Worm (Caenorhabditis elegans): ENCODE data around the gene ptr-24.

The ptr-24 gene

DNA sequence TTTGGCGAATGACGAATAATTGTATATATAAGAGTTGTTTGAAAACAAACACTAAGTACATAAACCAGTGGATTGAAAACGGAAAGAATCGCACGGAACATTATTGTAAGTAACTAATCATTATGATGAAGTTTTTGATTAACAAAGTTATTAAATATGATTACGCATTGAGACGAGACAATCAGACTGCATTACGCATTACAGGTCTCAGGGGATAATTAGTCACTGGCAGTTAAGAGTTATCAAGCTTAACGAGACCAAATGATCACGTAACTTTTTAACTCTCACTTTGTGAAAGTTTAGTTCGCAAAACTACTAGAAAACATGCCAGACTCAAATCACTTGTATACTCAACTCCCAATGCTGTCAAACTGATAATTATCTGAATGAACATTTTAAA, 34.5 kb upstream of the ptr-24 start, which contains the start of gene srd-42:
Gene srd-42 (minus strand): TSS at position 101 of the 400 bp plus-strand sequence.
- TF ChIP-seq mxl-3 (GFP tag; optimal IDR thresholded peaks at IDR 0.05): no peak

DNA sequence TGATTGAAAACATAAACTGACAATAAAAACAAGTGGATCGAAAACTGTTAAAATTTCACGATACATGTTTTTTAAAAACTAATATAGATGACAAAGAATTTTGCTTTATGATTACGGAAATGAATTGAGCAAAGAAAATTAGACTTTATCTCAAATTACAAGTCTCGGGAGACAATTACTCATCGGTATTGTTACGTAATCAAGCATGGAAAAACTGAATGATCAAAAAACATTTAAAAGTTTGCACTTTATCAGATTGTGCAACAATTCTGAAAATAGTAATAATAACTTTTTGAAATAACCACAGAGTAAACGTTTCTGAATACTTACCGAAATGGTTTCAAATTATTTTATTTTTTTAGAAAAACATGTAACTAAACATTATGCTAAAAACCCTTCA, 32.0 kb upstream of the ptr-24 start, which contains the start of gene srd-43:
Gene srd-43 (minus strand): TSS at position 66 of the 400 bp plus-strand sequence.
- TF ChIP-seq nhr-10 (tag; optimal IDR thresholded peaks at IDR 0.05): no peak
- no peak for TF ChIP-seq cey-2 (tag; optimal IDR thresholded peaks at IDR 0.05; ENCODE audit: borderline replicate concordance, insufficient read depth)

DNA sequence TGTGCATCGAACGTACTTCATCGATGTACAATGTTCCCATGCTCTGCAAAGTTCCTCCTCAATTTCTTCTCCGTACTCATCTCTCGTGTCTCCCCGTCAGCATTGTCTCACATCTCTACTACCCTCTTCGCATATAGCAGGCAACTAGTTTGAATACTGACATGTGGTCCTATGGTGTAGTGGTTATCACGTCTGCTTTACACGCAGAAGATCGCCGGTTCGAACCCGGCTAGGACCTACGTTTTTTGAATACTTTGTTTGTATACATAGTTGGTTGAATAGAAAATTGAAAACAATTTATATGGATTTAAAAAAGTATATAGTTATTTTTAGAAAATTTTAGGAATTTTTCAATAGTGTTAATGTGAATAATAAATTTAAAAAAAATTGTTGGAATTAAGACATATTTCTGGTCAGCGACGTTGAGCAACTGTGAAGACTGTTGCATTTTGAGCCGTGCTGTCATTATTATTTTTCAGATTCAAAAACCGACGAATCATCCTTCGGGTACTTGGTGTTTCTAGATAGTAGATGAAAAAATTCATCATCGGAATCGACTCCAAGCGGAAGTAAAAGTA, 30.9 kb upstream of the ptr-24 start:
- peak; percentile 79 for TF ChIP-seq ceh-32 (tag; optimal IDR thresholded peaks at IDR 0.05; ENCODE audit: poor library complexity)
- peak; percentile 98 for TF ChIP-seq vab-7 (GFP tag; IDR thresholded peaks at IDR 0.05)
- peak; percentile 96 for TF ChIP-seq tra-1 (GFP tag; IDR thresholded peaks at IDR 0.05)
- peak; percentile 78 for TF ChIP-seq F37D6.2 (tag; optimal IDR thresholded peaks at IDR 0.05)
- peak in 1 of 2 experiments; percentile 96 for TF ChIP-seq unc-62 (GFP tag; optimal IDR thresholded peaks at IDR 0.05 in 1 of 2)
- no peak for TF ChIP-seq unc-62 (tag; optimal IDR thresholded peaks at IDR 0.05)
- no peak for TF ChIP-seq ceh-28 (tag; optimal IDR thresholded peaks at IDR 0.05)
- peak; percentile 90 for TF ChIP-seq rbr-2 (tag; optimal IDR thresholded peaks at IDR 0.05)
- TF ChIP-seq spr-1 (tag; optimal IDR thresholded peaks at IDR 0.05): peak; percentile 79
- TF ChIP-seq dmd-9 (GFP tag; IDR thresholded peaks at IDR 0.05): peak; percentile 72; the same call in 1 of the 2 replicates
- no peak for TF ChIP-seq duxl-1 (tag; optimal IDR thresholded peaks at IDR 0.05; ENCODE audit: poor library complexity)
- TF ChIP-seq cey-2 (tag; optimal IDR thresholded peaks at IDR 0.05; ENCODE audit: borderline replicate concordance, insufficient read depth): peak; percentile 20
- TF ChIP-seq fos-1 (tag; optimal IDR thresholded peaks at IDR 0.05): no peak
- no peak for TF ChIP-seq lin-15B (tag; optimal IDR thresholded peaks at IDR 0.05)
- peak; percentile 85 for TF ChIP-seq nhr-111 (GFP tag; optimal IDR thresholded peaks at IDR 0.05)
- TF ChIP-seq aha-1 (tag): peak; percentile 80
- TF ChIP-seq dmd-6 (GFP tag; IDR thresholded peaks at IDR 0.05): peak; percentile 76
- peak; percentile 93 for TF ChIP-seq ctbp-1 (GFP tag; IDR thresholded peaks at IDR 0.05)
- no peak for TF ChIP-seq pqm-1 (tag; optimal IDR thresholded peaks at IDR 0.05)
- peak; percentile 60 for TF ChIP-seq nhr-11 (tag; optimal IDR thresholded peaks at IDR 0.05)
- TF ChIP-seq nhr-42 (GFP tag; IDR thresholded peaks at IDR 0.05): peak; percentile 77
- peak; percentile 72 for TF ChIP-seq mxl-3 (GFP tag; optimal IDR thresholded peaks at IDR 0.05)
- TF ChIP-seq daf-12 (tag; optimal IDR thresholded peaks at IDR 0.05): no peak
- peak; percentile 62 for TF ChIP-seq zip-2 (tag; optimal IDR thresholded peaks at IDR 0.05)
- TF ChIP-seq unc-130 (GFP tag; optimal IDR thresholded peaks at IDR 0.05): peak; percentile 81
- peak; percentile 85 for TF ChIP-seq ceh-20 (GFP tag; IDR thresholded peaks at IDR 0.05)
- TF ChIP-seq egl-43 (GFP tag; IDR thresholded peaks at IDR 0.05): no peak
- peak; percentile 81 for TF ChIP-seq T20F7.1 (GFP tag; optimal IDR thresholded peaks at IDR 0.05)
- TF ChIP-seq D1046.2 (GFP tag; IDR thresholded peaks at IDR 0.05): peak; percentile 91
- TF ChIP-seq lim-7 (GFP tag; IDR thresholded peaks at IDR 0.05): peak; percentile 98
- TF ChIP-seq lir-3 (tag; optimal IDR thresholded peaks at IDR 0.05): peak; percentile 89
- peak; percentile 78 for TF ChIP-seq nhr-48 (tag; optimal IDR thresholded peaks at IDR 0.05)
- peak; percentile 69 for TF ChIP-seq zfp-2 (tag; optimal IDR thresholded peaks at IDR 0.05)
- TF ChIP-seq sdz-12 (GFP tag; optimal IDR thresholded peaks at IDR 0.05): peak; percentile 90
- TF ChIP-seq F26F4.8 (GFP tag; conservative IDR thresholded peaks at IDR 0.05): peak; percentile 80
- peak; percentile 42 to 64 for TF ChIP-seq mdl-1 (tag; optimal IDR thresholded peaks at IDR 0.05)
- TF ChIP-seq snpc-1.2 (GFP tag; IDR thresholded peaks at IDR 0.05): peak; percentile 92
- no peak for TF ChIP-seq nhr-76 (tag; optimal IDR thresholded peaks at IDR 0.05)
- TF ChIP-seq F10B5.3 (tag; optimal IDR thresholded peaks at IDR 0.05): peak; percentile 82
- peak; percentile 71 for TF ChIP-seq nhr-77 (tag; optimal IDR thresholded peaks at IDR 0.05)
- peak; percentile 98 for TF ChIP-seq hmg-1.1 (GFP tag; IDR thresholded peaks at IDR 0.05)
- peak; percentile 94 for TF ChIP-seq F44E2.7 (GFP tag; IDR thresholded peaks at IDR 0.05)
- TF ChIP-seq daf-19 (GFP tag; conservative IDR thresholded peaks at IDR 0.05): peak; percentile 97
- peak; percentile 81 for TF ChIP-seq Y5F2A.4 (GFP tag; optimal IDR thresholded peaks at IDR 0.05)
- TF ChIP-seq hlh-11 (tag; optimal IDR thresholded peaks at IDR 0.05): no peak
